Fruit fly (Drosophila melanogaster) whole organism, embryonic: ENCODE measurements around the gene CG33934.

ENCODE experiments used
- Atf-2 ChIP-seq: fragments of 200-800 bp; sonication (Bioruptor generic); optimal IDR thresholded peaks from 2 replicates; lab custom pipeline; 2016; ENCODE audit warnings: missing biosample characterization, missing genetic modification characterization
- Atf3 ChIP-seq: fragments of 200-800 bp; sonication (Bioruptor generic); optimal IDR thresholded peaks from 3 replicates; lab custom pipeline; 2016; ENCODE audit warnings: missing biosample characterization, missing genetic modification characterization
- Bgb ChIP-seq: fragments of 200-800 bp; sonication (Bioruptor generic); IDR thresholded peaks from 2 replicates; pipeline ENCODE4 v1.3.6; 2022; ENCODE audit warnings: missing biosample characterization, missing genetic modification characterization; ENCODE audit not compliant: partially characterized antibody
- BtbVII ChIP-seq: fragments of 200-800 bp; sonication (Bioruptor generic); optimal IDR thresholded peaks from 3 replicates; lab custom pipeline; 2017; ENCODE audit warnings: missing biosample characterization, mild to moderate bottlenecking, missing genetic modification characterization
- Bteb2 ChIP-seq: fragments of 200-800 bp; sonication (Bioruptor generic); optimal IDR thresholded peaks from 2 replicates; lab custom pipeline; 2016; ENCODE audit warnings: missing biosample characterization, missing genetic modification characterization
- CG1024 ChIP-seq: fragments of 200-800 bp; sonication (Bioruptor generic); IDR thresholded peaks from 2 replicates; pipeline ENCODE4 v1.3.6; 2022; ENCODE audit warnings: missing biosample characterization, missing genetic modification characterization
- CG10366 ChIP-seq: fragments of 200-800 bp; sonication (Bioruptor generic); IDR thresholded peaks from 2 replicates; pipeline ENCODE4 v1.3.6; 2022; ENCODE audit warnings: missing biosample characterization, missing genetic modification characterization
- CG12219 ChIP-seq: fragments of 200-800 bp; sonication (Bioruptor generic); optimal IDR thresholded peaks from 3 replicates; lab custom pipeline; 2018; ENCODE audit warnings: missing biosample characterization, mild to moderate bottlenecking, missing genetic modification characterization
- CG13123 ChIP-seq: fragments of 200-800 bp; sonication (Bioruptor generic); optimal IDR thresholded peaks from 2 replicates; lab custom pipeline; 2016; ENCODE audit warnings: missing biosample characterization, missing genetic modification characterization
- CG14441 ChIP-seq: fragments of 200-800 bp; sonication (Bioruptor generic); IDR thresholded peaks from 2 replicates; pipeline ENCODE4 v1.3.6; 2022; ENCODE audit warnings: missing biosample characterization, missing genetic modification characterization
- CG1603 ChIP-seq: fragments of 200-800 bp; sonication (Bioruptor generic); optimal IDR thresholded peaks from 2 replicates; lab custom pipeline; 2019; ENCODE audit warnings: missing biosample characterization, mild to moderate bottlenecking, missing genetic modification characterization, moderate library complexity
- CG18011 ChIP-seq: fragments of 200-800 bp; sonication (Bioruptor generic); optimal IDR thresholded peaks from 2 replicates; lab custom pipeline; 2017; ENCODE audit warnings: missing biosample characterization, missing genetic modification characterization, mild to moderate bottlenecking, moderate library complexity, missing genotype
- CG1832 ChIP-seq: fragments of 200-800 bp; sonication (Bioruptor generic); optimal IDR thresholded peaks from 2 replicates; lab custom pipeline; 2017; ENCODE audit warnings: missing biosample characterization, mild to moderate bottlenecking, missing genetic modification characterization, inconsistent platforms
- CG18764 ChIP-seq: fragments of 200-800 bp; sonication (Bioruptor generic); optimal IDR thresholded peaks from 3 replicates; lab custom pipeline; 2016; ENCODE audit warnings: missing biosample characterization, missing genetic modification characterization
- CG2202 ChIP-seq: fragments of 200-800 bp; sonication (Bioruptor generic); optimal IDR thresholded peaks from 2 replicates; lab custom pipeline; 2018; ENCODE audit warnings: missing biosample characterization, mild to moderate bottlenecking, missing genetic modification characterization
- CG2875 ChIP-seq: fragments of 200-800 bp; sonication (Bioruptor generic); optimal IDR thresholded peaks from 2 replicates; lab custom pipeline; 2017; ENCODE audit warnings: missing biosample characterization, mild to moderate bottlenecking, missing genetic modification characterization, missing genetic modification reagents
- CG30431 ChIP-seq: fragments of 200-800 bp; sonication (Bioruptor generic); optimal IDR thresholded peaks from 2 replicates; lab custom pipeline; 2017; ENCODE audit warnings: missing biosample characterization, missing genetic modification characterization
- CG31224 ChIP-seq: fragments of 200-800 bp; sonication (Bioruptor generic); IDR thresholded peaks from 2 replicates; pipeline ENCODE4 v1.3.6; 2022; ENCODE audit warnings: missing biosample characterization, missing genetic modification characterization
- CG31441 ChIP-seq: fragments of 200-800 bp; sonication (Bioruptor generic); IDR thresholded peaks from 2 replicates; pipeline ENCODE4 v1.3.6; 2022; ENCODE audit warnings: missing biosample characterization, missing genetic modification characterization
- CG3838 ChIP-seq: fragments of 200-800 bp; sonication (Bioruptor generic); optimal IDR thresholded peaks from 3 replicates; lab custom pipeline; 2016; ENCODE audit warnings: missing biosample characterization, missing genetic modification characterization
- CG42726 ChIP-seq: fragments of 200-800 bp; sonication (Bioruptor generic); IDR thresholded peaks from 2 replicates; pipeline ENCODE4 v1.3.6; 2022; ENCODE audit warnings: missing biosample characterization, missing genetic modification characterization; ENCODE audit not compliant: partially characterized antibody
- CG4424 ChIP-seq: fragments of 200-800 bp; sonication (Bioruptor generic); optimal IDR thresholded peaks from 3 replicates; lab custom pipeline; 2016; ENCODE audit warnings: missing biosample characterization, missing genetic modification characterization
- CG4820 ChIP-seq: fragments of 200-800 bp; sonication (Bioruptor generic); optimal IDR thresholded peaks from 3 replicates; lab custom pipeline; 2016; ENCODE audit warnings: missing biosample characterization, missing genetic modification characterization
- CG6689 ChIP-seq: fragments of 200-800 bp; sonication (Bioruptor generic); IDR thresholded peaks from 2 replicates; pipeline ENCODE4 v1.3.6; 2022; ENCODE audit warnings: missing biosample characterization, missing genetic modification characterization
- CG8765 ChIP-seq: fragments of 200-800 bp; sonication (Bioruptor generic); IDR thresholded peaks from 2 replicates; pipeline ENCODE4 v1.3.6; 2022; ENCODE audit warnings: missing biosample characterization, missing genetic modification characterization
- CG9876 ChIP-seq: fragments of 200-800 bp; sonication (Bioruptor generic); optimal IDR thresholded peaks from 2 replicates; lab custom pipeline; 2016; ENCODE audit warnings: missing biosample characterization, missing genetic modification characterization
- Doc2 ChIP-seq: fragments of 200-800 bp; sonication (Bioruptor generic); IDR thresholded peaks from 2 replicates; pipeline ENCODE4 v1.3.6; 2022; ENCODE audit warnings: missing biosample characterization, missing genetic modification characterization
- Ets97D ChIP-seq: fragments of 200-800 bp; sonication (Bioruptor generic); optimal IDR thresholded peaks from 3 replicates; lab custom pipeline; 2016; ENCODE audit warnings: missing biosample characterization, missing genetic modification characterization
- Kr ChIP-seq: fragments of 200-800 bp; sonication (Bioruptor generic); optimal IDR thresholded peaks from 2 replicates; lab custom pipeline; 2017; ENCODE audit warnings: missing biosample characterization, mild to moderate bottlenecking, missing genetic modification characterization
- Lpt ChIP-seq: fragments of >200 bp; optimal IDR thresholded peaks from 2 replicates; lab custom pipeline; 2018; ENCODE audit warnings: missing biosample characterization, missing genetic modification characterization
- MTF-1 ChIP-seq: fragments of 200-800 bp; sonication (Bioruptor generic); optimal IDR thresholded peaks from 2 replicates; lab custom pipeline; 2018; ENCODE audit warnings: missing biosample characterization, mild to moderate bottlenecking, missing genetic modification characterization, borderline replicate concordance
- Mrtf ChIP-seq: fragments of 200-800 bp; sonication (Bioruptor generic); IDR thresholded peaks from 3 replicates; pipeline ENCODE4 v1.3.6; 2022; ENCODE audit warnings: missing biosample characterization, missing genetic modification characterization
- Nf-YA ChIP-seq: fragments of 200-800 bp; sonication (Bioruptor generic); IDR thresholded peaks from 2 replicates; pipeline ENCODE4 v1.3.6; 2022; ENCODE audit warnings: missing biosample characterization, missing genetic modification characterization
- Sry-β ChIP-seq: fragments of 200-800 bp; sonication (Bioruptor generic); optimal IDR thresholded peaks from 2 replicates; lab custom pipeline; 2018; ENCODE audit warnings: missing biosample characterization, mild to moderate bottlenecking, missing genetic modification characterization, moderate library complexity
- ac ChIP-seq: fragments of 200-800 bp; sonication (Bioruptor generic); optimal IDR thresholded peaks from 3 replicates; lab custom pipeline; 2017; ENCODE audit warnings: missing biosample characterization, mild to moderate bottlenecking, missing genetic modification characterization
- croc ChIP-seq: fragments of 200-800 bp; sonication (Bioruptor generic); conservative IDR thresholded peaks from 3 replicates; pipeline ENCODE4 v1.3.6; 2022; ENCODE audit warnings: missing biosample characterization, missing genetic modification characterization
- crp ChIP-seq, 2 experiments: fragments of 200-800 bp; sonication (Bioruptor generic); optimal IDR thresholded peaks; 2 replicates in 1 of 2; 3 replicates in 1 of 2; lab custom pipeline; 2017; ENCODE audit warnings: missing biosample characterization in 2 of 2, missing genetic modification characterization in 2 of 2, mild to moderate bottlenecking in 1 of 2, moderate library complexity in 1 of 2
- dpn ChIP-seq, 2 experiments: fragments of 200-800 bp; sonication (Bioruptor generic); optimal IDR thresholded peaks; 3 replicates each; lab custom pipeline; 2016; ENCODE audit warnings: missing biosample characterization in 2 of 2, missing genetic modification characterization in 2 of 2
- ftz-f1 ChIP-seq: fragments of 200-800 bp; sonication (Bioruptor generic); optimal IDR thresholded peaks from 2 replicates; lab custom pipeline; 2016; ENCODE audit warnings: missing biosample characterization, missing genetic modification characterization
- grau ChIP-seq: fragments of 200-800 bp; optimal IDR thresholded peaks from 3 replicates; lab custom pipeline; 2019; ENCODE audit warnings: missing biosample characterization, mild to moderate bottlenecking, missing genetic modification characterization, moderate library complexity
- gsb-n ChIP-seq: fragments of 200-800 bp; sonication (Bioruptor generic); optimal IDR thresholded peaks from 3 replicates; lab custom pipeline; 2018; ENCODE audit warnings: missing biosample characterization, mild to moderate bottlenecking, missing genetic modification characterization
- her ChIP-seq: fragments of 200-800 bp; sonication (Bioruptor generic); optimal IDR thresholded peaks from 2 replicates; lab custom pipeline; 2016; ENCODE audit warnings: missing biosample characterization, missing genetic modification characterization
- inv ChIP-seq: fragments of 200-800 bp; sonication (Bioruptor generic); IDR thresholded peaks from 2 replicates; pipeline ENCODE4 v1.3.6; 2022; ENCODE audit warnings: missing biosample characterization, missing genetic modification characterization; ENCODE audit not compliant: partially characterized antibody
- lab ChIP-seq: fragments of 200-800 bp; sonication (Bioruptor generic); optimal IDR thresholded peaks from 3 replicates; lab custom pipeline; 2017; ENCODE audit warnings: missing biosample characterization, missing genetic modification characterization, mild to moderate bottlenecking, moderate library complexity, missing genetic modification reagents
- mld ChIP-seq: fragments of 200-800 bp; sonication (Bioruptor generic); IDR thresholded peaks from 3 replicates; pipeline ENCODE4 v1.3.6; 2022; ENCODE audit warnings: missing biosample characterization, missing genetic modification characterization; ENCODE audit not compliant: partially characterized antibody
- nerfin-2 ChIP-seq: fragments of 200-800 bp; sonication (Bioruptor generic); IDR thresholded peaks from 2 replicates; pipeline ENCODE4 v1.3.6; 2022; ENCODE audit warnings: missing biosample characterization, missing genetic modification characterization; ENCODE audit not compliant: partially characterized antibody
- rib ChIP-seq: fragments of 200-800 bp; sonication (Bioruptor generic); IDR thresholded peaks from 2 replicates; pipeline ENCODE4 v1.3.6; 2022; ENCODE audit warnings: missing biosample characterization, missing genetic modification characterization
- sna ChIP-seq: fragments of 200-800 bp; sonication (Bioruptor generic); IDR thresholded peaks from 2 replicates; pipeline ENCODE4 v1.3.6; 2022; ENCODE audit warnings: missing biosample characterization, missing genetic modification characterization; ENCODE audit not compliant: partially characterized antibody
- tio ChIP-seq: fragments of 200-800 bp; sonication (Bioruptor generic); optimal IDR thresholded peaks from 2 replicates; lab custom pipeline; 2017; ENCODE audit warnings: missing biosample characterization, missing genetic modification characterization, inconsistent platforms

Gene CG33934

DNA sequence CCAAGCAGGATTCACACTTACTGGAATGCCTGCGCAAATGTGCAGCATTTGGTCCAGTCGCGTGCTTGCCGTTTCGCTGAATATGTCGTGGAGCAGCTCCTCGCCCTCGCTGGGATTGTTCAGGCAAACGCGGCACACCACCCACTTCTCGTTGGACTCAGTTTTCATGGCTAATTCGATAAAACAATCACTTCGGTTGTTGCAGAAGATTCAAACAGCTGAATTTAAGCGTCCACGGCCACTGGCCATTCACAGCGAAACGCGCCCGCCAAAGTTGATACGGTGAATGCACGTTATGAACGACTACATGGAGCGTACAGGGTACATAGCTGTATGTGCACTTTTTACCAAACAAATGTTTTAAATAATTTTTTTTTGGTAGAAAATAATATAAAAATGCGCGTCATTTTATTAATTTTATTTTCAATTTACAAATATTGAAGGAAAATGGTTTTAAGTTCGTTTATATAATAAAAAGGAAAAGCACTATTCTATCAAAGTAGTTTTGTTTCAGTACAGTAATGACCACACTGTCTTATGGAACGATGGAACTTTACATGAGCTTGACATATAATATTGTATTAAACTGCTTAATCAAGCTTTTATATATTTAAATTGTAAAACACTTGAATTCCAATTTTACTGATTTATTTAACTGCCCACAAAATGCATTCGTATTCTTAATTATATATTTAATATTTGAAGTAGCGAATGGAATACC is 11.4 kb upstream of the CG33934 start, which contains the start of gene trem (continued):
- TF ChIP-seq CG3838 (GFP tag; lab: Kevin White, UChicago) = peak; percentile 29
- no peak for TF ChIP-seq CG1832
- peak; percentile 66 for TF ChIP-seq CG14441 (GFP tag; lab: Robert Waterston, UW)
- TF ChIP-seq lab (GFP tag; lab: Kevin White, UChicago) = no peak
- TF ChIP-seq CG31224 (GFP tag; lab: Robert Waterston, UW) = no peak
- no peak; the same call in 1 of the 2 replicates for TF ChIP-seq Bgb
- TF ChIP-seq ac = no peak
- TF ChIP-seq tio (GFP tag; lab: Kevin White, UChicago) = no peak
- TF ChIP-seq CG1024 (GFP tag; lab: Robert Waterston, UW) = peak; percentile 49; the same call in 1 of the 2 replicates
- TF ChIP-seq crp (GFP tag; optimal IDR thresholded peaks at IDR 0.05; lab: Kevin White, UChicago) = peak in 1 of 2 experiments; percentile 69
- TF ChIP-seq croc (GFP tag; lab: Robert Waterston, UW) = peak; percentile 46; the same call in 2 of the 3 replicates
- peak; percentile 56 for TF ChIP-seq BtbVII (GFP tag; lab: Kevin White, UChicago)
- TF ChIP-seq CG18011 (GFP tag; lab: Kevin White, UChicago) = peak; percentile 44
- no peak for TF ChIP-seq sna (GFP tag; lab: Robert Waterston, UW)
- no peak for TF ChIP-seq CG2875 (GFP tag; lab: Kevin White, UChicago)
- no peak for TF ChIP-seq Doc2
- peak; percentile 20 for TF ChIP-seq CG12219
- TF ChIP-seq gsb-n (tag; lab: Kevin White, UChicago) = no peak
- peak; percentile 50 for TF ChIP-seq CG30431 (GFP tag; lab: Kevin White, UChicago)
- TF ChIP-seq CG4820 (GFP tag; lab: Kevin White, UChicago) = peak; percentile 64
- TF ChIP-seq CG9876 (GFP tag; lab: Kevin White, UChicago) = no peak
- no peak for TF ChIP-seq Atf-2 (GFP tag; lab: Kevin White, UChicago)
- no peak for TF ChIP-seq Atf3 (GFP tag; lab: Kevin White, UChicago)
- no peak for TF ChIP-seq Sry-β (GFP tag; lab: Kevin White, UChicago)
- TF ChIP-seq CG4424 (GFP tag; lab: Kevin White, UChicago) = peak; percentile 96
- peak; percentile 58 for TF ChIP-seq dpn (GFP tag; optimal IDR thresholded peaks at IDR 0.05; lab: Kevin White, UChicago)
- TF ChIP-seq rib (GFP tag; lab: Robert Waterston, UW) = no peak
- TF ChIP-seq grau = peak; percentile 99
- TF ChIP-seq CG6689 = peak; percentile 57; the same call in 1 of the 2 replicates
- no peak for TF ChIP-seq MTF-1 (GFP tag; lab: Kevin White, UChicago)
- peak; percentile 37 for TF ChIP-seq CG13123 (GFP tag; lab: Kevin White, UChicago)
- no peak for TF ChIP-seq inv (GFP tag; lab: Robert Waterston, UW)
- no peak for TF ChIP-seq her (GFP tag; lab: Kevin White, UChicago)
- TF ChIP-seq Ets97D = peak; percentile 3
- no peak for TF ChIP-seq mld (GFP tag; lab: Robert Waterston, UW)
- TF ChIP-seq CG31441 (GFP tag; lab: Robert Waterston, UW) = no peak; the same call in none of the 2 replicates
- peak; percentile 60; the same call in 1 of the 3 replicates for TF ChIP-seq Mrtf
- TF ChIP-seq CG2202 = peak; percentile 28
- no peak for TF ChIP-seq Kr (GFP tag; lab: Kevin White, UChicago)
- TF ChIP-seq ftz-f1 (GFP tag; lab: Kevin White, UChicago) = no peak
- peak; percentile 61 for TF ChIP-seq CG8765 (GFP tag; lab: Robert Waterston, UW)
- TF ChIP-seq Bteb2 (GFP tag; lab: Kevin White, UChicago) = peak; percentile 30
- no peak for TF ChIP-seq nerfin-2 (GFP tag; lab: Robert Waterston, UW)
- peak; percentile 63 for TF ChIP-seq CG10366 (GFP tag; lab: Robert Waterston, UW)
- no peak for TF ChIP-seq Lpt
- no peak for TF ChIP-seq CG1603 (tag; lab: Kevin White, UChicago)
- no peak for TF ChIP-seq CG42726 (GFP tag; lab: Robert Waterston, UW)
- TF ChIP-seq CG18764 = peak; percentile 51
- no peak for TF ChIP-seq Nf-YA (GFP tag; lab: Robert Waterston, UW)
